Fruit fly (Drosophila melanogaster) whole organism, embryonic: ENCODE results near the gene CG14406.

Experiments
- Aef1 ChIP-seq: fragments of 200-800 bp; sonication (Bioruptor generic); IDR thresholded peaks from 3 replicates; pipeline ENCODE4 v1.3.6; 2022; ENCODE audit warnings: missing biosample characterization, missing genetic modification characterization
- Atf3 ChIP-seq: fragments of 200-800 bp; sonication (Bioruptor generic); optimal IDR thresholded peaks from 3 replicates; lab custom pipeline; 2016; ENCODE audit warnings: missing biosample characterization, missing genetic modification characterization
- CG10543 ChIP-seq: fragments of 200-800 bp; sonication (Bioruptor generic); optimal IDR thresholded peaks from 3 replicates; lab custom pipeline; 2017; ENCODE audit warnings: missing biosample characterization, mild to moderate bottlenecking, missing genetic modification characterization, moderate library complexity
- CG12071 ChIP-seq: fragments of 200-800 bp; sonication (Bioruptor generic); optimal IDR thresholded peaks from 3 replicates; lab custom pipeline; 2018; ENCODE audit warnings: missing biosample characterization, mild to moderate bottlenecking, missing genetic modification characterization
- CG17359 ChIP-seq: fragments of 200-800 bp; sonication (Bioruptor generic); optimal IDR thresholded peaks from 3 replicates; lab custom pipeline; 2018; ENCODE audit warnings: missing biosample characterization, mild to moderate bottlenecking, missing genetic modification characterization, moderate library complexity
- CG17568 ChIP-seq: fragments of 200-800 bp; sonication (Bioruptor generic); optimal IDR thresholded peaks from 2 replicates; lab custom pipeline; 2018; ENCODE audit warnings: missing biosample characterization, mild to moderate bottlenecking, missing genetic modification characterization, moderate library complexity
- CG17612 ChIP-seq: fragments of 200-800 bp; sonication (Bioruptor generic); IDR thresholded peaks from 2 replicates; pipeline ENCODE4 v1.3.6; 2022; ENCODE audit warnings: missing biosample characterization, missing genetic modification characterization
- CG2199 ChIP-seq: fragments of 200-800 bp; sonication (Bioruptor generic); IDR thresholded peaks from 3 replicates; pipeline ENCODE4 v1.3.6; 2022; ENCODE audit warnings: missing biosample characterization, missing genetic modification characterization
- CG2678 ChIP-seq: fragments of 200-800 bp; sonication (Bioruptor generic); optimal IDR thresholded peaks from 3 replicates; lab custom pipeline; 2019; ENCODE audit warnings: missing biosample characterization, mild to moderate bottlenecking, missing genetic modification characterization, moderate library complexity
- CG30403 ChIP-seq: fragments of 200-800 bp; sonication (Bioruptor generic); optimal IDR thresholded peaks from 3 replicates; lab custom pipeline; 2016; ENCODE audit warnings: missing biosample characterization, missing genetic modification characterization
- CG30431 ChIP-seq: fragments of 200-800 bp; sonication (Bioruptor generic); optimal IDR thresholded peaks from 2 replicates; lab custom pipeline; 2017; ENCODE audit warnings: missing biosample characterization, missing genetic modification characterization
- CG4404 ChIP-seq: fragments of 200-800 bp; sonication (Bioruptor generic); IDR thresholded peaks from 2 replicates; pipeline ENCODE4 v1.3.6; 2022; ENCODE audit warnings: missing biosample characterization, missing genetic modification characterization
- CG4707 ChIP-seq: fragments of 200-800 bp; sonication (Bioruptor generic); optimal IDR thresholded peaks from 2 replicates; lab custom pipeline; 2018; ENCODE audit warnings: missing biosample characterization, mild to moderate bottlenecking, missing genetic modification characterization, moderate library complexity
- CG7357 ChIP-seq: fragments of 200-800 bp; sonication (Bioruptor generic); IDR thresholded peaks from 3 replicates; pipeline ENCODE4 v1.3.6; 2022; ENCODE audit warnings: missing biosample characterization, missing genetic modification characterization
- CG7839 ChIP-seq: fragments of 200-800 bp; sonication (Bioruptor generic); optimal IDR thresholded peaks from 3 replicates; lab custom pipeline; 2018; ENCODE audit warnings: missing biosample characterization, mild to moderate bottlenecking, missing genetic modification characterization, moderate library complexity
- CG7987 ChIP-seq: fragments of 200-800 bp; sonication (Bioruptor generic); optimal IDR thresholded peaks from 2 replicates; lab custom pipeline; 2018; ENCODE audit warnings: missing biosample characterization, mild to moderate bottlenecking, missing genetic modification characterization, moderate library complexity
- CG8089 ChIP-seq: fragments of 200-800 bp; sonication (Bioruptor generic); optimal IDR thresholded peaks from 3 replicates; lab custom pipeline; 2016; ENCODE audit warnings: missing biosample characterization, missing genetic modification characterization
- CG8290 ChIP-seq, 3 experiments: fragments of 200-800 bp; sonication (Bioruptor generic); optimal IDR thresholded peaks; 2 replicates each; lab custom pipeline; 2016 to 2019; ENCODE audit warnings: missing biosample characterization in 3 of 3, missing genetic modification characterization in 3 of 3, mild to moderate bottlenecking in 2 of 3, moderate library complexity in 1 of 3
- CG9727 ChIP-seq: fragments of 200-800 bp; sonication (Bioruptor generic); optimal IDR thresholded peaks from 3 replicates; lab custom pipeline; 2017; ENCODE audit warnings: missing biosample characterization, mild to moderate bottlenecking, missing genetic modification characterization
- Dref ChIP-seq: fragments of 200-800 bp; sonication (Bioruptor generic); IDR thresholded peaks from 2 replicates; pipeline ENCODE4 v1.3.6; 2022; ENCODE audit warnings: missing biosample characterization, missing genetic modification characterization
- Drgx ChIP-seq: fragments of 200-800 bp; sonication (Bioruptor generic); IDR thresholded peaks from 2 replicates; pipeline ENCODE4 v1.3.6; 2022; ENCODE audit warnings: missing biosample characterization, missing genetic modification characterization
- Ets97D ChIP-seq: fragments of 200-800 bp; sonication (Bioruptor generic); optimal IDR thresholded peaks from 3 replicates; lab custom pipeline; 2016; ENCODE audit warnings: missing biosample characterization, missing genetic modification characterization
- Fer1 ChIP-seq: fragments of 200-800 bp; sonication (Bioruptor generic); optimal IDR thresholded peaks from 2 replicates; lab custom pipeline; 2017; ENCODE audit warnings: missing biosample characterization, mild to moderate bottlenecking, missing genetic modification characterization
- Hr3 ChIP-seq: fragments of 200-800 bp; sonication (Bioruptor generic); optimal IDR thresholded peaks from 3 replicates; lab custom pipeline; 2016; ENCODE audit warnings: missing biosample characterization, missing genetic modification characterization
- Hr51 ChIP-seq, 2 experiments: fragments of 200-800 bp; sonication (Bioruptor generic); optimal IDR thresholded peaks; 2 replicates in 1 of 2; 3 replicates in 1 of 2; lab custom pipeline; 2016 to 2018; ENCODE audit warnings: missing biosample characterization in 2 of 2, missing genetic modification characterization in 2 of 2, mild to moderate bottlenecking in 1 of 2, moderate library complexity in 1 of 2
- Lim3 ChIP-seq: fragments of 200-800 bp; sonication (Bioruptor generic); IDR thresholded peaks from 2 replicates; pipeline ENCODE4 v1.3.6; 2022; ENCODE audit warnings: missing biosample characterization, missing genetic modification characterization
- NC2β ChIP-seq: fragments of 200-800 bp; sonication (Bioruptor generic); optimal IDR thresholded peaks from 2 replicates; lab custom pipeline; 2016; ENCODE audit warnings: missing biosample characterization, missing genetic modification characterization
- Nf-YC ChIP-seq: fragments of 200-800 bp; optimal IDR thresholded peaks from 3 replicates; lab custom pipeline; 2019; ENCODE audit warnings: missing biosample characterization, mild to moderate bottlenecking, missing genetic modification characterization, moderate library complexity
- Ssrp ChIP-seq: fragments of 200-800 bp; sonication (Bioruptor generic); optimal IDR thresholded peaks from 2 replicates; lab custom pipeline; 2018; ENCODE audit warnings: missing biosample characterization, mild to moderate bottlenecking, missing genetic modification characterization, moderate library complexity
- TFAM ChIP-seq: fragments of 200-800 bp; sonication (Bioruptor generic); optimal IDR thresholded peaks from 2 replicates; lab custom pipeline; 2017; ENCODE audit warnings: missing biosample characterization, missing genetic modification characterization, inconsistent platforms
- Xbp1 ChIP-seq: fragments of 200-800 bp; sonication (Bioruptor generic); optimal IDR thresholded peaks from 3 replicates; lab custom pipeline; 2016; ENCODE audit warnings: missing biosample characterization, mild to moderate bottlenecking, missing genetic modification characterization
- ato ChIP-seq: fragments of 200-800 bp; sonication (Bioruptor generic); IDR thresholded peaks from 2 replicates; pipeline ENCODE4 v1.3.6; 2022; ENCODE audit warnings: missing biosample characterization, missing genetic modification characterization; ENCODE audit not compliant: partially characterized antibody
- bab2 ChIP-seq: fragments of 200-800 bp; sonication (Bioruptor generic); optimal IDR thresholded peaks from 2 replicates; lab custom pipeline; 2016; ENCODE audit warnings: missing biosample characterization, missing genetic modification characterization
- bcd ChIP-seq: fragments of 200-800 bp; sonication (Bioruptor generic); optimal IDR thresholded peaks from 2 replicates; lab custom pipeline; 2017; ENCODE audit warnings: missing biosample characterization, mild to moderate bottlenecking, missing genetic modification characterization
- ci ChIP-seq: fragments of 200-800 bp; sonication (Bioruptor generic); IDR thresholded peaks from 3 replicates; pipeline ENCODE4 v1.3.6; 2022; ENCODE audit warnings: missing biosample characterization, missing genetic modification characterization
- dpn ChIP-seq, 2 experiments: fragments of 200-800 bp; sonication (Bioruptor generic); optimal IDR thresholded peaks; 3 replicates each; lab custom pipeline; 2016; ENCODE audit warnings: missing biosample characterization in 2 of 2, missing genetic modification characterization in 2 of 2
- dysf ChIP-seq: fragments of 200-800 bp; sonication (Bioruptor generic); IDR thresholded peaks from 3 replicates; pipeline ENCODE4 v1.3.6; 2022; ENCODE audit warnings: missing biosample characterization, missing genetic modification characterization
- fd3F ChIP-seq: fragments of 200-800 bp; sonication (Bioruptor generic); optimal IDR thresholded peaks from 2 replicates; lab custom pipeline; 2018; ENCODE audit warnings: missing biosample characterization, mild to moderate bottlenecking, missing genetic modification characterization, moderate library complexity
- gce ChIP-seq: fragments of 200-800 bp; sonication (Bioruptor generic); IDR thresholded peaks from 3 replicates; pipeline ENCODE4 v1.3.6; 2022; ENCODE audit warnings: missing biosample characterization, missing genetic modification characterization
- gsb-n ChIP-seq: fragments of 200-800 bp; sonication (Bioruptor generic); optimal IDR thresholded peaks from 3 replicates; lab custom pipeline; 2018; ENCODE audit warnings: missing biosample characterization, mild to moderate bottlenecking, missing genetic modification characterization
- ham ChIP-seq: fragments of 200-800 bp; sonication (Bioruptor generic); IDR thresholded peaks from 2 replicates; pipeline ENCODE4 v1.3.6; 2022; ENCODE audit warnings: missing biosample characterization, missing genetic modification characterization
- inv ChIP-seq: fragments of 200-800 bp; sonication (Bioruptor generic); IDR thresholded peaks from 2 replicates; pipeline ENCODE4 v1.3.6; 2022; ENCODE audit warnings: missing biosample characterization, missing genetic modification characterization; ENCODE audit not compliant: partially characterized antibody
- klu ChIP-seq: fragments of 200-800 bp; sonication (Bioruptor generic); IDR thresholded peaks from 2 replicates; pipeline ENCODE4 v1.3.6; 2022; ENCODE audit warnings: missing biosample characterization, missing genetic modification characterization
- lmd ChIP-seq: fragments of 200-800 bp; sonication (Bioruptor generic); IDR thresholded peaks from 2 replicates; pipeline ENCODE4 v1.3.6; 2022; ENCODE audit warnings: missing biosample characterization, missing genetic modification characterization
- mam ChIP-seq: fragments of 200-800 bp; sonication (Bioruptor generic); optimal IDR thresholded peaks from 3 replicates; lab custom pipeline; 2016; ENCODE audit warnings: missing biosample characterization, missing genetic modification characterization
- prd ChIP-seq, 3 experiments: fragments of >200 bp in 2 of 3; fragments of 200-800 bp in 1 of 3; sonication (Bioruptor generic) in 1 of 3; optimal IDR thresholded peaks in 2 of 3; IDR thresholded peaks in 1 of 3; 2 replicates in 2 of 3; 3 replicates in 1 of 3; pipeline versions ENCODE4 v1.3.6 to Lab custom; 2017 to 2022; ENCODE audit warnings: missing biosample characterization in 1 of 3, missing genetic modification characterization in 1 of 3
- pros ChIP-seq: fragments of 200-800 bp; sonication (Bioruptor generic); optimal IDR thresholded peaks from 3 replicates; lab custom pipeline; 2019; ENCODE audit warnings: missing biosample characterization, mild to moderate bottlenecking, missing genetic modification characterization, moderate library complexity
- zfh1 ChIP-seq: fragments of 200-800 bp; sonication (Bioruptor generic); IDR thresholded peaks from 3 replicates; pipeline ENCODE4 v1.3.6; 2022; ENCODE audit warnings: missing biosample characterization, missing genetic modification characterization

The CG14406 gene

dm6 chrX:14952097-14952844 lies 41.6 kb upstream of the CG14406 start (continued):
- TF ChIP-seq ham (GFP tag; lab: Robert Waterston, UW): no peak
- peak; percentile 57 for TF ChIP-seq lmd
- peak; percentile 38; the same call in 2 of the 3 replicates for TF ChIP-seq dysf (GFP tag; lab: Robert Waterston, UW)
- TF ChIP-seq klu: 0 out of 2 replicates have a peak, but pooled peaks have one; percentile 7
- peak; percentile 35 for TF ChIP-seq Xbp1 (GFP tag; lab: Kevin White, UChicago)
- TF ChIP-seq dpn (GFP tag; optimal IDR thresholded peaks at IDR 0.05; lab: Kevin White, UChicago): peak in 1 of 2 experiments; percentile 63
- TF ChIP-seq Drgx: peak; percentile 90
- TF ChIP-seq Atf3 (GFP tag; lab: Kevin White, UChicago): no peak
- TF ChIP-seq TFAM: no peak
- no peak for TF ChIP-seq CG8290 (GFP tag; optimal IDR thresholded peaks at IDR 0.05; lab: Kevin White, UChicago)
- TF ChIP-seq CG8290 (tag; optimal IDR thresholded peaks at IDR 0.05; lab: Kevin White, UChicago): peak in 1 of 2 experiments; percentile 41
- peak; percentile 13 for TF ChIP-seq gsb-n
- TF ChIP-seq Hr51 (GFP tag; optimal IDR thresholded peaks at IDR 0.05; lab: Kevin White, UChicago): peak in 1 of 2 experiments; percentile 70
- TF ChIP-seq CG17568 (GFP tag; lab: Kevin White, UChicago): no peak
- TF ChIP-seq gce (GFP tag; lab: Robert Waterston, UW): peak; percentile 34; the same call in 1 of the 3 replicates
- no peak for TF ChIP-seq ato (GFP tag; lab: Robert Waterston, UW)
- TF ChIP-seq inv (GFP tag; lab: Robert Waterston, UW): no peak
- TF ChIP-seq zfh1 (GFP tag; lab: Robert Waterston, UW): peak; percentile 67; the same call in 2 of the 3 replicates
- peak; percentile 83 for TF ChIP-seq ci (GFP tag; lab: Robert Waterston, UW)
- no peak for TF ChIP-seq CG12071 (GFP tag; lab: Kevin White, UChicago)
- TF ChIP-seq CG17359 (tag; lab: Kevin White, UChicago): peak; percentile 72
- peak; percentile 68 for TF ChIP-seq CG2678 (tag; lab: Kevin White, UChicago)
- no peak for TF ChIP-seq CG2199 (GFP tag; lab: Robert Waterston, UW)
- TF ChIP-seq Aef1 (GFP tag; lab: Robert Waterston, UW): peak; percentile 11; the same call in 1 of the 3 replicates
- no peak for TF ChIP-seq CG7357 (GFP tag; lab: Robert Waterston, UW)
- no peak for TF ChIP-seq CG17612 (GFP tag; lab: Robert Waterston, UW)
- TF ChIP-seq Ets97D: no peak
- peak; percentile 36 for TF ChIP-seq Ssrp (tag; lab: Kevin White, UChicago)
- TF ChIP-seq bcd: peak; percentile 30
- TF ChIP-seq Fer1: no peak
- TF ChIP-seq Lim3 (GFP tag; lab: Robert Waterston, UW): no peak
- TF ChIP-seq pros (GFP tag; lab: Kevin White, UChicago): no peak
- no peak for TF ChIP-seq CG8089 (GFP tag; lab: Kevin White, UChicago)
- no peak for TF ChIP-seq Nf-YC (tag; lab: Kevin White, UChicago)
- TF ChIP-seq bab2 (GFP tag; lab: Kevin White, UChicago): peak; percentile 1
- no peak for TF ChIP-seq CG7987 (GFP tag; lab: Kevin White, UChicago)
- TF ChIP-seq CG30403 (GFP tag; lab: Kevin White, UChicago): peak; percentile 57
- TF ChIP-seq Dref (GFP tag; lab: Robert Waterston, UW): no peak
- peak; percentile 96 for TF ChIP-seq CG4707 (GFP tag; lab: Kevin White, UChicago)
- no peak for TF ChIP-seq Hr3
- TF ChIP-seq CG4404 (GFP tag; lab: Robert Waterston, UW): no peak
- TF ChIP-seq NC2β: peak; percentile 12
- peak; percentile 31 for TF ChIP-seq CG30431
- TF ChIP-seq CG9727: peak; percentile 52
- TF ChIP-seq CG10543: no peak
- TF ChIP-seq CG7839 (tag; lab: Kevin White, UChicago): peak; percentile 57
- TF ChIP-seq prd (optimal IDR thresholded peaks at IDR 0.05; lab: Kevin White, UChicago): no peak
- peak; percentile 60 for TF ChIP-seq prd (GFP tag; IDR thresholded peaks at IDR 0.05; lab: Robert Waterston, UW)
- TF ChIP-seq mam (GFP tag; lab: Kevin White, UChicago): peak; percentile 8
- TF ChIP-seq fd3F (GFP tag; lab: Kevin White, UChicago): no peak
